Fruit fly (Drosophila melanogaster) whole organism, embryonic: ENCODE results near the gene CG13404.

ENCODE experiments used
- Aef1 ChIP-seq: fragments of 200-800 bp; sonication (Bioruptor generic); IDR thresholded peaks from 3 replicates; pipeline ENCODE4 v1.3.6; 2022; ENCODE audit warnings: missing biosample characterization, missing genetic modification characterization
- Antp ChIP-seq: fragments of 200-800 bp; sonication (Bioruptor generic); optimal IDR thresholded peaks from 3 replicates; lab custom pipeline; 2016; ENCODE audit warnings: missing biosample characterization, missing genetic modification characterization
- BEAF-32 ChIP-seq: fragments of 200-800 bp; sonication (Bioruptor generic); optimal IDR thresholded peaks from 3 replicates; lab custom pipeline; 2017; ENCODE audit warnings: missing biosample characterization, missing genetic modification characterization, mild to moderate bottlenecking, moderate library complexity, missing genetic modification reagents
- CG10274 ChIP-seq: fragments of 200-800 bp; sonication (Bioruptor generic); optimal IDR thresholded peaks from 3 replicates; lab custom pipeline; 2017; ENCODE audit warnings: missing biosample characterization, mild to moderate bottlenecking, missing genetic modification characterization
- CG10366 ChIP-seq: fragments of 200-800 bp; sonication (Bioruptor generic); IDR thresholded peaks from 2 replicates; pipeline ENCODE4 v1.3.6; 2022; ENCODE audit warnings: missing biosample characterization, missing genetic modification characterization
- CG10959 ChIP-seq: fragments of 200-800 bp; sonication (Bioruptor generic); IDR thresholded peaks from 2 replicates; pipeline ENCODE4 v1.3.6; 2022; ENCODE audit warnings: missing biosample characterization, missing genetic modification characterization
- CG11398 ChIP-seq: fragments of 200-800 bp; sonication (Bioruptor generic); optimal IDR thresholded peaks from 2 replicates; lab custom pipeline; 2016; ENCODE audit warnings: missing biosample characterization, missing genetic modification characterization
- CG11456 ChIP-seq: fragments of 200-800 bp; sonication (Bioruptor generic); IDR thresholded peaks from 3 replicates; pipeline ENCODE4 v1.3.6; 2022; ENCODE audit warnings: missing biosample characterization, missing genetic modification characterization
- CG12659 ChIP-seq: fragments of 200-800 bp; sonication (Bioruptor generic); optimal IDR thresholded peaks from 3 replicates; lab custom pipeline; 2017; ENCODE audit warnings: mild to moderate bottlenecking, missing biosample characterization, missing genetic modification reagents, missing genetic modification characterization
- CG12769 ChIP-seq: fragments of 200-800 bp; sonication (Bioruptor generic); optimal IDR thresholded peaks from 2 replicates; lab custom pipeline; 2019; ENCODE audit warnings: missing biosample characterization, mild to moderate bottlenecking, missing genetic modification characterization, moderate library complexity
- CG13287 ChIP-seq: fragments of 200-800 bp; sonication (Bioruptor generic); IDR thresholded peaks from 2 replicates; pipeline ENCODE4 v1.3.6; 2022; ENCODE audit warnings: missing biosample characterization, missing genetic modification characterization; ENCODE audit not compliant: partially characterized antibody
- CG14667 ChIP-seq: fragments of 200-800 bp; sonication (Bioruptor generic); IDR thresholded peaks from 2 replicates; pipeline ENCODE4 v1.3.6; 2022; ENCODE audit warnings: missing biosample characterization, missing genetic modification characterization
- CG1529 ChIP-seq: fragments of 200-800 bp; sonication (Bioruptor generic); optimal IDR thresholded peaks from 3 replicates; lab custom pipeline; 2018; ENCODE audit warnings: missing biosample characterization, missing genetic modification characterization
- CG18599 ChIP-seq: fragments of 200-800 bp; sonication (Bioruptor generic); optimal IDR thresholded peaks from 3 replicates; lab custom pipeline; 2017; ENCODE audit warnings: missing biosample characterization, missing genetic modification characterization, mild to moderate bottlenecking, moderate library complexity, missing genetic modification reagents
- CG2129 ChIP-seq: fragments of 200-800 bp; sonication (Bioruptor generic); IDR thresholded peaks from 2 replicates; pipeline ENCODE4 v1.3.6; 2022; ENCODE audit warnings: missing biosample characterization, missing genetic modification characterization; ENCODE audit not compliant: partially characterized antibody
- CG2202 ChIP-seq: fragments of 200-800 bp; sonication (Bioruptor generic); optimal IDR thresholded peaks from 2 replicates; lab custom pipeline; 2018; ENCODE audit warnings: missing biosample characterization, mild to moderate bottlenecking, missing genetic modification characterization
- CG3065 ChIP-seq: fragments of 200-800 bp; sonication (Bioruptor generic); optimal IDR thresholded peaks from 2 replicates; lab custom pipeline; 2016; ENCODE audit warnings: missing biosample characterization, missing genetic modification characterization
- CG31365 ChIP-seq: fragments of 200-800 bp; sonication (Bioruptor generic); optimal IDR thresholded peaks from 2 replicates; lab custom pipeline; 2018; ENCODE audit warnings: missing biosample characterization, mild to moderate bottlenecking, missing genetic modification characterization
- CG31388 ChIP-seq: fragments of 200-800 bp; sonication (Bioruptor generic); optimal IDR thresholded peaks from 2 replicates; lab custom pipeline; 2016; ENCODE audit warnings: missing biosample characterization, missing genetic modification characterization
- CG42726 ChIP-seq: fragments of 200-800 bp; sonication (Bioruptor generic); IDR thresholded peaks from 2 replicates; pipeline ENCODE4 v1.3.6; 2022; ENCODE audit warnings: missing biosample characterization, missing genetic modification characterization; ENCODE audit not compliant: partially characterized antibody
- CG4424 ChIP-seq: fragments of 200-800 bp; sonication (Bioruptor generic); optimal IDR thresholded peaks from 3 replicates; lab custom pipeline; 2016; ENCODE audit warnings: missing biosample characterization, missing genetic modification characterization
- CG4820 ChIP-seq: fragments of 200-800 bp; sonication (Bioruptor generic); optimal IDR thresholded peaks from 3 replicates; lab custom pipeline; 2016; ENCODE audit warnings: missing biosample characterization, missing genetic modification characterization
- CG6654 ChIP-seq: fragments of 200-800 bp; sonication (Bioruptor generic); optimal IDR thresholded peaks from 2 replicates; lab custom pipeline; 2017; ENCODE audit warnings: missing biosample characterization, mild to moderate bottlenecking, missing genetic modification characterization
- CG7556 ChIP-seq: fragments of 200-800 bp; sonication (Bioruptor generic); optimal IDR thresholded peaks from 2 replicates; lab custom pipeline; 2017; ENCODE audit warnings: missing biosample characterization, mild to moderate bottlenecking, missing genetic modification characterization
- CG8944 ChIP-seq: fragments of 200-800 bp; sonication (Bioruptor generic); optimal IDR thresholded peaks from 3 replicates; lab custom pipeline; 2016; ENCODE audit warnings: missing biosample characterization, missing genetic modification characterization
- CG9215 ChIP-seq: fragments of 200-800 bp; sonication (Bioruptor generic); IDR thresholded peaks from 2 replicates; pipeline ENCODE4 v1.3.6; 2022; ENCODE audit warnings: missing biosample characterization, missing genetic modification characterization
- Chrac-16 ChIP-seq: fragments of 200-800 bp; sonication (Bioruptor generic); optimal IDR thresholded peaks from 3 replicates; lab custom pipeline; 2016; ENCODE audit warnings: missing biosample characterization, missing genetic modification characterization
- E2f2 ChIP-seq: fragments of 200-800 bp; sonication (Bioruptor generic); IDR thresholded peaks from 2 replicates; pipeline ENCODE4 v1.3.6; 2022; ENCODE audit warnings: missing biosample characterization, missing genetic modification characterization
- Jarid2 ChIP-seq: fragments of 200-800 bp; sonication (Bioruptor generic); optimal IDR thresholded peaks from 3 replicates; lab custom pipeline; 2017; ENCODE audit warnings: mild to moderate bottlenecking, missing biosample characterization, missing genetic modification reagents, missing genetic modification characterization
- Lpt ChIP-seq: fragments of >200 bp; optimal IDR thresholded peaks from 2 replicates; lab custom pipeline; 2018; ENCODE audit warnings: missing biosample characterization, missing genetic modification characterization
- MTF-1 ChIP-seq: fragments of 200-800 bp; sonication (Bioruptor generic); optimal IDR thresholded peaks from 2 replicates; lab custom pipeline; 2018; ENCODE audit warnings: missing biosample characterization, mild to moderate bottlenecking, missing genetic modification characterization, borderline replicate concordance
- NK7.1 ChIP-seq: fragments of 200-800 bp; sonication (Bioruptor generic); optimal IDR thresholded peaks from 3 replicates; lab custom pipeline; 2016; ENCODE audit warnings: missing biosample characterization, missing genetic modification characterization
- Xbp1 ChIP-seq: fragments of 200-800 bp; sonication (Bioruptor generic); optimal IDR thresholded peaks from 3 replicates; lab custom pipeline; 2016; ENCODE audit warnings: missing biosample characterization, mild to moderate bottlenecking, missing genetic modification characterization
- bsh ChIP-seq, 2 experiments: fragments of 200-800 bp; sonication (Bioruptor generic); optimal IDR thresholded peaks; 2 replicates each; lab custom pipeline; 2017 to 2018; ENCODE audit warnings: mild to moderate bottlenecking in 2 of 2, missing biosample characterization in 2 of 2, missing genetic modification characterization in 2 of 2, moderate library complexity in 1 of 2
- btn ChIP-seq: fragments of 200-800 bp; sonication (Bioruptor generic); optimal IDR thresholded peaks from 2 replicates; lab custom pipeline; 2016; ENCODE audit warnings: missing biosample characterization, missing genetic modification characterization
- crp ChIP-seq, 2 experiments: fragments of 200-800 bp; sonication (Bioruptor generic); optimal IDR thresholded peaks; 2 replicates in 1 of 2; 3 replicates in 1 of 2; lab custom pipeline; 2017; ENCODE audit warnings: missing biosample characterization in 2 of 2, missing genetic modification characterization in 2 of 2, mild to moderate bottlenecking in 1 of 2, moderate library complexity in 1 of 2
- gcm ChIP-seq: fragments of 200-800 bp; sonication (Bioruptor generic); optimal IDR thresholded peaks from 2 replicates; lab custom pipeline; 2019; ENCODE audit warnings: missing biosample characterization, mild to moderate bottlenecking, missing genetic modification characterization, moderate library complexity
- inv ChIP-seq: fragments of 200-800 bp; sonication (Bioruptor generic); IDR thresholded peaks from 2 replicates; pipeline ENCODE4 v1.3.6; 2022; ENCODE audit warnings: missing biosample characterization, missing genetic modification characterization; ENCODE audit not compliant: partially characterized antibody
- mld ChIP-seq: fragments of 200-800 bp; sonication (Bioruptor generic); IDR thresholded peaks from 3 replicates; pipeline ENCODE4 v1.3.6; 2022; ENCODE audit warnings: missing biosample characterization, missing genetic modification characterization; ENCODE audit not compliant: partially characterized antibody
- nau ChIP-seq: fragments of 200-800 bp; sonication (Bioruptor generic); optimal IDR thresholded peaks from 3 replicates; lab custom pipeline; 2017; ENCODE audit warnings: missing biosample characterization, mild to moderate bottlenecking, missing genetic modification characterization, missing genetic modification reagents
- org-1 ChIP-seq: fragments of 200-800 bp; sonication (Bioruptor generic); optimal IDR thresholded peaks from 2 replicates; lab custom pipeline; 2017; ENCODE audit warnings: missing biosample characterization, missing genetic modification characterization
- otp ChIP-seq: fragments of 200-800 bp; sonication (Bioruptor generic); IDR thresholded peaks from 3 replicates; pipeline ENCODE4, ENCODE4 v1.3.6; 2022; ENCODE audit warnings: missing biosample characterization, missing genetic modification characterization
- prd ChIP-seq, 3 experiments: fragments of >200 bp in 2 of 3; fragments of 200-800 bp in 1 of 3; sonication (Bioruptor generic) in 1 of 3; optimal IDR thresholded peaks in 2 of 3; IDR thresholded peaks in 1 of 3; 2 replicates in 2 of 3; 3 replicates in 1 of 3; pipeline versions ENCODE4 v1.3.6 to Lab custom; 2017 to 2022; ENCODE audit warnings: missing biosample characterization in 1 of 3, missing genetic modification characterization in 1 of 3
- pzg ChIP-seq: fragments of 200-800 bp; sonication (Bioruptor generic); optimal IDR thresholded peaks from 3 replicates; lab custom pipeline; 2018; ENCODE audit warnings: missing biosample characterization, mild to moderate bottlenecking, missing genetic modification characterization, moderate library complexity
- slbo ChIP-seq: fragments of 200-800 bp; sonication (Bioruptor generic); IDR thresholded peaks from 2 replicates; pipeline ENCODE4 v1.3.6; 2022; ENCODE audit warnings: missing biosample characterization, missing genetic modification characterization
- sob ChIP-seq: fragments of 200-800 bp; sonication (Bioruptor generic); IDR thresholded peaks from 2 replicates; pipeline ENCODE4 v1.3.6; 2022; ENCODE audit warnings: missing biosample characterization, missing genetic modification characterization
- vnd ChIP-seq: fragments of 200-800 bp; sonication (Bioruptor generic); IDR thresholded peaks from 3 replicates; pipeline ENCODE4 v1.3.6; 2022; ENCODE audit warnings: missing biosample characterization, missing genetic modification characterization; ENCODE audit not compliant: partially characterized antibody
- zen ChIP-seq: fragments of 200-800 bp; sonication (Bioruptor generic); optimal IDR thresholded peaks from 3 replicates; lab custom pipeline; 2018; ENCODE audit warnings: missing biosample characterization, mild to moderate bottlenecking, missing genetic modification characterization, moderate library complexity

Gene CG13404

DNA sequence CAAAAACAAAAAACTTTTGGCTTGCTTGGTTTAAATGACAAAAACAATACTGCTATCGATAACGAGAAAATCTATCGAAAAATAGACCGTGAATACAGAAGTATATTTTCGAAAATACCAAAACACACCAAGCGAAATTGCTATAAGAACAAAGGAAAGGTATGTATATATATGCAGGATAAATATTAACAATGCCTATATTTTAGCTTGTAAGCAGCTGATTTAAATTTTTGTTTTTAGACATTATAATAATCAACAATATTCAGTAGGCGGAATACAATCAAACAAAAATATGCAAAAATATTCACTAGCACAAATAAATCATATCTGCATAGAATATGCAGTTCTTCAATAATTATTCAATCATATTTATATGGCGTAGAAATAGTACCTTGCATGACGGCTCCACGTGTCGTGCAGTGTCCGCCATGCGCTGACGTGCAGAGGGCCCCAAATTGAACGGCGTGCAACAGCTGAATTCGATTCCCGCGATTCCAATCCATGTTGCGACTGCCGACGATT lies 28.1 kb downstream of the CG13404 start, which contains the start of the genes Fbxl4 and Dus2 (continued):
- TF ChIP-seq CG12659 (peak; percentile 94), sob (GFP tag; lab: Robert Waterston, UW) (peak; percentile 93), CG2202 (peak; percentile 81), CG7556 (peak; percentile 89), inv (GFP tag; lab: Robert Waterston, UW) (peak; percentile 26; the same call in 1 of the 2 replicates), CG42726 (GFP tag; lab: Robert Waterston, UW) (no peak), CG11398 (GFP tag; lab: Kevin White, UChicago) (peak; percentile 77), E2f2 (GFP tag; lab: Robert Waterston, UW) (peak; percentile 61; the same call in 1 of the 2 replicates), Antp (peak; percentile 93), slbo (GFP tag; lab: Robert Waterston, UW) (peak; percentile 96), CG9215 (GFP tag; lab: Robert Waterston, UW) (peak; percentile 84), Lpt (no peak), gcm (peak; percentile 72), CG13287 (peak; percentile 57; the same call in 1 of the 2 replicates), NK7.1 (GFP tag; lab: Kevin White, UChicago) (peak; percentile 83), bsh (GFP tag; optimal IDR thresholded peaks at IDR 0.05; lab: Kevin White, UChicago) (peak; percentile 33 to 91), btn (GFP tag; lab: Kevin White, UChicago) (peak; percentile 81), BEAF-32 (GFP tag; lab: Kevin White, UChicago) (peak; percentile 64), MTF-1 (GFP tag; lab: Kevin White, UChicago) (peak; percentile 75), pzg (peak; percentile 37), Jarid2 (no peak), mld (no peak), CG10274 (GFP tag; lab: Kevin White, UChicago) (peak; percentile 77), CG1529 (GFP tag; lab: Kevin White, UChicago) (peak; percentile 76), nau (GFP tag; lab: Kevin White, UChicago) (no peak), CG10366 (peak; percentile 91), CG4424 (GFP tag; lab: Kevin White, UChicago) (peak; percentile 95), CG11456 (GFP tag; lab: Robert Waterston, UW) (peak; percentile 95), prd (optimal IDR thresholded peaks at IDR 0.05; lab: Kevin White, UChicago) (no peak), prd (GFP tag; IDR thresholded peaks at IDR 0.05; lab: Robert Waterston, UW) (peak; percentile 96), org-1 (GFP tag; lab: Kevin White, UChicago) (peak; percentile 81), Chrac-16 (GFP tag; lab: Kevin White, UChicago) (peak; percentile 94), CG14667 (GFP tag; lab: Robert Waterston, UW) (peak; percentile 90), CG31388 (GFP tag; lab: Kevin White, UChicago) (peak; percentile 78), CG6654 (GFP tag; lab: Kevin White, UChicago) (peak; percentile 70), CG8944 (peak; percentile 93), CG10959 (GFP tag; lab: Robert Waterston, UW) (peak; percentile 94), zen (peak; percentile 92), CG12769 (tag; lab: Kevin White, UChicago) (no peak), CG2129 (GFP tag; lab: Robert Waterston, UW) (no peak), CG3065 (GFP tag; lab: Kevin White, UChicago) (peak; percentile 80), CG18599 (GFP tag; lab: Kevin White, UChicago) (peak; percentile 91), CG4820 (peak; percentile 95), Xbp1 (GFP tag; lab: Kevin White, UChicago) (peak; percentile 96), vnd (GFP tag; lab: Robert Waterston, UW) (peak; percentile 42; the same call in 1 of the 3 replicates), otp (GFP tag; lab: Robert Waterston, UW) (peak; percentile 93), Aef1 (GFP tag; lab: Robert Waterston, UW) (peak; percentile 91), crp (GFP tag; optimal IDR thresholded peaks at IDR 0.05; lab: Kevin White, UChicago) (peak; percentile 7 to 77), CG31365 (tag; lab: Kevin White, UChicago) (peak; percentile 47)
